Worm (Caenorhabditis elegans) whole organism, mixed stage, embryonic: ENCODE results near the gene garr-1.
A peak's percentile ranks its signal among the peaks of the same experiment; 100 is the strongest.

Source experiments
- M03D4.4 ChIP-seq: sonication (generic microtip); optimal IDR thresholded peaks from 2 replicates; lab custom pipeline; 2017; ENCODE audit warnings: mild to moderate bottlenecking, missing genetic modification characterization, missing compliant biosample characterization
- bed-3 ChIP-seq: fragments of 200-800 bp; sonication (Bioruptor generic); optimal IDR thresholded peaks from 3 replicates; lab custom pipeline; 2018; ENCODE audit warnings: mild to moderate bottlenecking, missing genetic modification characterization, moderate library complexity, missing compliant biosample characterization
- blmp-1 ChIP-seq: fragments of 150-350 bp; optimal IDR thresholded peaks from 2 replicates; lab custom pipeline; 2014; ENCODE audit warnings: missing biosample characterization, missing genetic modification characterization
- ceh-39 ChIP-seq: fragments of 150-350 bp; optimal IDR thresholded peaks from 2 replicates; lab custom pipeline; 2014; ENCODE audit warnings: missing biosample characterization, missing genetic modification characterization
- ceh-43 ChIP-seq: fragments of 200-800 bp; sonication (Bioruptor generic); optimal IDR thresholded peaks from 2 replicates; lab custom pipeline; 2018; ENCODE audit warnings: mild to moderate bottlenecking, missing genetic modification characterization, moderate library complexity, missing compliant biosample characterization
- ceh-83 ChIP-seq: fragments of 200-800 bp; sonication (Bioruptor generic); optimal IDR thresholded peaks from 2 replicates; lab custom pipeline; 2018; ENCODE audit warnings: mild to moderate bottlenecking, missing genetic modification characterization, missing compliant biosample characterization
- ces-1 ChIP-seq: fragments of 150-350 bp; optimal IDR thresholded peaks from 2 replicates; lab custom pipeline; 2014; ENCODE audit warnings: missing biosample characterization, missing genetic modification reagents, missing genetic modification characterization
- cnd-1 ChIP-seq: fragments of 200-800 bp; sonication (Bioruptor generic); optimal IDR thresholded peaks from 2 replicates; lab custom pipeline; 2018; ENCODE audit warnings: mild to moderate bottlenecking, missing genetic modification characterization, missing compliant biosample characterization
- drap-1 ChIP-seq: fragments of 200-800 bp; sonication (Bioruptor generic); optimal IDR thresholded peaks from 3 replicates; lab custom pipeline; 2018; ENCODE audit warnings: mild to moderate bottlenecking, missing genetic modification characterization, missing compliant biosample characterization
- elt-1 ChIP-seq: sonication (generic microtip); optimal IDR thresholded peaks from 2 replicates; lab custom pipeline; 2017; ENCODE audit warnings: missing genetic modification characterization, mild to moderate bottlenecking, missing compliant biosample characterization, antibody characterized with exemption, moderate library complexity, borderline replicate concordance; ENCODE audit not compliant: insufficient read depth
- elt-3 ChIP-seq: fragments of 150-350 bp; optimal IDR thresholded peaks from 2 replicates; lab custom pipeline; 2014; ENCODE audit warnings: missing biosample characterization, missing genetic modification characterization
- flh-1 ChIP-seq: fragments of 200-800 bp; sonication (Bioruptor generic); optimal IDR thresholded peaks from 2 replicates; lab custom pipeline; 2018; ENCODE audit warnings: mild to moderate bottlenecking, missing genetic modification characterization, moderate library complexity, missing compliant biosample characterization
- ham-2 ChIP-seq: fragments of 200-800 bp; sonication (Bioruptor generic); optimal IDR thresholded peaks from 2 replicates; lab custom pipeline; 2018; ENCODE audit warnings: mild to moderate bottlenecking, missing genetic modification characterization, missing compliant biosample characterization
- hlh-1 ChIP-seq: fragments of 150-350 bp; optimal IDR thresholded peaks from 2 replicates; lab custom pipeline; 2014; ENCODE audit warnings: missing biosample characterization, missing genetic modification reagents, missing genetic modification characterization
- lin-13 ChIP-seq: fragments of 150-350 bp; optimal IDR thresholded peaks from 2 replicates; lab custom pipeline; 2014; ENCODE audit warnings: missing biosample characterization, missing genetic modification characterization
- lin-32 ChIP-seq: fragments of 200-800 bp; sonication (Bioruptor generic); optimal IDR thresholded peaks from 2 replicates; lab custom pipeline; 2018; ENCODE audit warnings: mild to moderate bottlenecking, missing genetic modification characterization, missing compliant biosample characterization
- lsy-2 ChIP-seq: fragments of 150-350 bp; optimal IDR thresholded peaks from 2 replicates; lab custom pipeline; 2014; ENCODE audit warnings: missing biosample characterization, missing genetic modification characterization
- mab-5 ChIP-seq: fragments of 150-350 bp; optimal IDR thresholded peaks from 2 replicates; lab custom pipeline; 2014; ENCODE audit warnings: missing biosample characterization, missing genetic modification characterization
- mep-1 ChIP-seq: fragments of 150-350 bp; optimal IDR thresholded peaks from 2 replicates; lab custom pipeline; 2017; ENCODE audit warnings: missing biosample characterization, missing genetic modification reagents, missing genetic modification characterization, inconsistent platforms
- mls-2 ChIP-seq: sonication (generic microtip); optimal IDR thresholded peaks from 2 replicates; lab custom pipeline; 2016; ENCODE audit warnings: mild to moderate bottlenecking, missing genetic modification characterization, moderate library complexity, missing compliant biosample characterization
- nhr-12 ChIP-seq: fragments of 150-350 bp; optimal IDR thresholded peaks from 2 replicates; lab custom pipeline; 2014; ENCODE audit warnings: missing biosample characterization, missing genetic modification characterization
- nhr-2 ChIP-seq: fragments of 150-350 bp; optimal IDR thresholded peaks from 2 replicates; lab custom pipeline; 2014; ENCODE audit warnings: missing biosample characterization, missing genetic modification characterization
- nhr-237 ChIP-seq: fragments of 150-350 bp; optimal IDR thresholded peaks from 2 replicates; lab custom pipeline; 2014; ENCODE audit warnings: missing biosample characterization, missing genetic modification characterization
- nhr-28 ChIP-seq: fragments of 150-350 bp; optimal IDR thresholded peaks from 2 replicates; lab custom pipeline; 2014; ENCODE audit warnings: missing biosample characterization, missing genetic modification characterization
- nhr-76 ChIP-seq: sonication (generic microtip); optimal IDR thresholded peaks from 2 replicates; lab custom pipeline; 2017; ENCODE audit warnings: missing biosample characterization, missing genetic modification characterization
- pha-4 ChIP-seq: fragments of 150-350 bp; optimal IDR thresholded peaks from 2 replicates; lab custom pipeline; 2018; ENCODE audit warnings: missing biosample characterization, missing genetic modification reagents, missing genetic modification characterization
- sem-2 ChIP-seq: fragments of 200-800 bp; sonication (Bioruptor generic); optimal IDR thresholded peaks from 2 replicates; lab custom pipeline; 2018; ENCODE audit warnings: mild to moderate bottlenecking, missing genetic modification characterization, missing compliant biosample characterization
- snpc-4 ChIP-seq: fragments of 150-350 bp; optimal IDR thresholded peaks from 2 replicates; lab custom pipeline; 2014; ENCODE audit warnings: missing biosample characterization, missing genetic modification characterization
- sptf-1 ChIP-seq: sonication (generic microtip); optimal IDR thresholded peaks from 2 replicates; lab custom pipeline; 2017; ENCODE audit warnings: mild to moderate bottlenecking, missing genetic modification characterization, moderate library complexity, missing compliant biosample characterization
- tbx-8 ChIP-seq: fragments of 200-800 bp; sonication (Bioruptor generic); optimal IDR thresholded peaks from 2 replicates; lab custom pipeline; 2018; ENCODE audit warnings: mild to moderate bottlenecking, missing genetic modification characterization, moderate library complexity, missing compliant biosample characterization
- unc-120 ChIP-seq: sonication (generic microtip); optimal IDR thresholded peaks from 2 replicates; lab custom pipeline; 2017; ENCODE audit warnings: missing genetic modification characterization, missing compliant biosample characterization; ENCODE audit not compliant: poor library complexity, severe bottlenecking
- unc-39 ChIP-seq: fragments of 150-350 bp; optimal IDR thresholded peaks from 2 replicates; lab custom pipeline; 2014; ENCODE audit warnings: missing biosample characterization, missing genetic modification characterization
- unc-62 ChIP-seq: fragments of 150-350 bp; optimal IDR thresholded peaks from 2 replicates; lab custom pipeline; 2014; ENCODE audit warnings: missing biosample characterization, missing genetic modification reagents, missing genetic modification characterization
- zip-8 ChIP-seq: fragments of 150-350 bp; optimal IDR thresholded peaks from 2 replicates; lab custom pipeline; 2014; ENCODE audit warnings: missing biosample characterization, missing genetic modification characterization
- ztf-11 ChIP-seq: fragments of 150-350 bp; optimal IDR thresholded peaks from 2 replicates; lab custom pipeline; 2014; ENCODE audit warnings: missing biosample characterization, missing genetic modification characterization

garr-1 gene

DNA sequence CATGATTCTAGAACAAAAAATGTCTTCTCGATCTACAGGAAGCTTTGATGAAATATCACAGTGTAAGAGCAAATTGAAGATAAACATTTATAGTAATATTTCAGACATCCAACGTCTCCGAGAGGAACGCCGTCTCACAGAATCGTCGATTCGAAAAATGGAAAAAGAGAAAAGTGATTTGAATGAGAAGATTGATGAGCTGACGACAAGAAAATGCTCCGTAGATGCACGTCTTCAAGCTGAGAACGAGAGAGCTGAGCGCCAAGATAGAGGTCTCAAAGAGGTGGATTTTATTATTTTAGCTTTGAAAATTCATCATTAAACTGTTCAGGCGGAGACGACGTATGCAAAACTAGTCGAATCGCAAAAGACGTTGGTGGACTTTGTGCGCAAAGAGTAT lies 37.9 kb upstream of the garr-1 start, which contains the start of gene ssna-1:
TSS of gene ssna-1 (plus strand) at position 12 of the 400 bp plus-strand sequence.
- TF ChIP-seq ceh-83 (GFP tag; lab: Kevin White, UChicago) (no peak), sem-2 (no peak), flh-1 (GFP tag; lab: Kevin White, UChicago) (no peak), nhr-12 (no peak), unc-62 (no peak), tbx-8 (GFP tag; lab: Kevin White, UChicago) (no peak), zip-8 (tag; lab: Kevin White, UChicago) (no peak), nhr-237 (tag; lab: Kevin White, UChicago) (no peak), M03D4.4 (tag; lab: Kevin White, UChicago) (no peak), elt-3 (tag; lab: Kevin White, UChicago) (no peak), nhr-28 (tag; lab: Kevin White, UChicago) (no peak), lsy-2 (tag; lab: Kevin White, UChicago) (no peak), blmp-1 (tag; lab: Kevin White, UChicago) (no peak), lin-32 (GFP tag; lab: Kevin White, UChicago) (no peak), elt-1 (tag; lab: Kevin White, UChicago) (no peak), pha-4 (tag; lab: Kevin White, UChicago) (no peak), unc-39 (tag; lab: Kevin White, UChicago) (no peak)

DNA sequence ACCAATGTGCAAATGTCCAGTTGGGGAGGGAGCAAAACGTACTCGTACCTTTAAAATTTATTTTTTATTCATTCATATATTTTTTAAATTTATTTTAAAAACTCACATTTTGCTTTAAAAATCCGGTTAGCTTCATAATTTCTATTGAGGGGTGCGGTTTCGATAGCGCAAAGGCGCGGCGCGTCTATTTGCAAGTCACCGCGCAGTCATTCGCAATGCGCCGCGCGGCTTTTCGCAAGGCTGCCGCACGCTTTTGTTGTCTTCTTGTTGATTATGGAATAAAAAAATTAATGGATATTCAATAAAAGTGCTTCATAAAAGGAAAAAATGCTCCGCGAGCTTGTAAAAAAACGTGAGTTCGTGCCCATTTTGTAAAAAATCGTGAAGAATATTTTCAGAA lies 35.7 kb upstream of the garr-1 start, which contains the start of the genes ears-2 and uncp-18:
TSS of gene ears-2 (minus strand) at position 190 of the 400 bp plus-strand sequence.
TSS of gene uncp-18 (plus strand) at position 282 of the 400 bp plus-strand sequence.
- TF ChIP-seq elt-1 (tag; lab: Kevin White, UChicago) (peak; percentile 14), ceh-39 (tag; lab: Kevin White, UChicago) (peak; percentile 83), snpc-4 (tag; lab: Kevin White, UChicago) (no peak), unc-62 (peak; percentile 42), lsy-2 (tag; lab: Kevin White, UChicago) (peak; percentile 87), lin-13 (tag; lab: Kevin White, UChicago) (peak; percentile 97), ham-2 (peak; percentile 98), ztf-11 (peak; percentile 95), drap-1 (GFP tag; lab: Kevin White, UChicago) (peak; percentile 97), unc-39 (tag; lab: Kevin White, UChicago) (peak; percentile 76), blmp-1 (tag; lab: Kevin White, UChicago) (peak; percentile 87), mep-1 (peak; percentile 96), cnd-1 (peak; percentile 98), bed-3 (peak; percentile 93), lin-32 (GFP tag; lab: Kevin White, UChicago) (peak; percentile 95), hlh-1 (tag; lab: Kevin White, UChicago) (peak; percentile 93), ceh-43 (GFP tag; lab: Kevin White, UChicago) (peak; percentile 96), nhr-2 (tag; lab: Kevin White, UChicago) (peak; percentile 58), sptf-1 (peak; percentile 99), M03D4.4 (tag; lab: Kevin White, UChicago) (peak; percentile 98), nhr-12 (peak; percentile 96), mls-2 (tag; lab: Kevin White, UChicago) (peak; percentile 99), zip-8 (tag; lab: Kevin White, UChicago) (no peak), nhr-237 (tag; lab: Kevin White, UChicago) (peak; percentile 91), pha-4 (tag; lab: Kevin White, UChicago) (peak; percentile 98), ces-1 (GFP tag; lab: Kevin White, UChicago) (peak; percentile 87), ceh-83 (GFP tag; lab: Kevin White, UChicago) (peak; percentile 98), tbx-8 (GFP tag; lab: Kevin White, UChicago) (peak; percentile 92), sem-2 (peak; percentile 92), flh-1 (GFP tag; lab: Kevin White, UChicago) (peak; percentile 93), unc-120 (tag; lab: Kevin White, UChicago) (peak; percentile 98), mab-5 (tag; lab: Kevin White, UChicago) (peak; percentile 90), nhr-28 (tag; lab: Kevin White, UChicago) (no peak), nhr-76 (tag; lab: Kevin White, UChicago) (peak; percentile 97), elt-3 (tag; lab: Kevin White, UChicago) (no peak)
- TF ChIP-seq, all 35 proteins: peak for 31

DNA sequence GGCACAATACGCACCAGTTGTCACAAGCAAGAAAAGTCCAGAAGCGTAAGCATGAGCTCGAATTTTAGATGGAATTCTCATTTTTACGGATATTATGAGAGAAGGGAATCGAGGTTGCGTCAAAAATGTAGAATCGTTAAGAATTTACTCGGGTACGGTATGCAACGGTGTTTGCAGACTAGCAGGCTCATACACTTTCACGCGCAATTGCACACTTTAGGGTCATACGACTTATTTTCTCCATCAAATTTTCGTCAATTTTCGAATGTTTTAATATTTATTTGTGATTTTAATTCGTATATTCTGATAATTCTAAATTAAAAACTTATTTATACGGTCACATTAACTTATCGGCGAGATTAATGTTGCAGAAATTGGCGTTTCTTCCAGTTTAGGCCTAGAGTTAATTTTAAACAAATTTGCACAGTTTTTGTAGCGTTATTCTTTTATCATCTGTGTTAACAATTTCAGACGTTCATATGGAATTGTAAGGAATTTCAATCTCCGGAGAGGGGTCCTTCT lies 32.5 kb upstream of the garr-1 start, which contains the start of the genes T07A9.15 and nog-1:
TSS of gene T07A9.15 (minus strand) at position 138 of the 522 bp plus-strand sequence.
TSS of gene nog-1 (plus strand) at position 472 of the 522 bp plus-strand sequence.
- TF ChIP-seq mab-5 (tag; lab: Kevin White, UChicago), result no peak
- no peak for TF ChIP-seq elt-1 (tag; lab: Kevin White, UChicago)
- TF ChIP-seq mep-1, result peak; percentile 65
- TF ChIP-seq nhr-76 (tag; lab: Kevin White, UChicago), result no peak
- TF ChIP-seq bed-3, result no peak
- TF ChIP-seq ceh-39 (tag; lab: Kevin White, UChicago), result peak; percentile 5
- no peak for TF ChIP-seq sem-2
- peak; percentile 71 for TF ChIP-seq pha-4 (tag; lab: Kevin White, UChicago)
- no peak for TF ChIP-seq ceh-43 (GFP tag; lab: Kevin White, UChicago)
- TF ChIP-seq nhr-28 (tag; lab: Kevin White, UChicago), result no peak
- TF ChIP-seq tbx-8 (GFP tag; lab: Kevin White, UChicago), result no peak
- TF ChIP-seq hlh-1 (tag; lab: Kevin White, UChicago), result no peak
- no peak for TF ChIP-seq ham-2
- peak; percentile 59 for TF ChIP-seq drap-1 (GFP tag; lab: Kevin White, UChicago)
- no peak for TF ChIP-seq mls-2 (tag; lab: Kevin White, UChicago)
- TF ChIP-seq lsy-2 (tag; lab: Kevin White, UChicago), result peak; percentile 98
- TF ChIP-seq unc-120 (tag; lab: Kevin White, UChicago), result no peak
- TF ChIP-seq nhr-12, result no peak
- no peak for TF ChIP-seq blmp-1 (tag; lab: Kevin White, UChicago)
- no peak for TF ChIP-seq ztf-11
- TF ChIP-seq elt-3 (tag; lab: Kevin White, UChicago), result no peak
- TF ChIP-seq zip-8 (tag; lab: Kevin White, UChicago), result no peak
- peak; percentile 34 for TF ChIP-seq sptf-1
- TF ChIP-seq unc-62, result no peak
- peak; percentile 58 for TF ChIP-seq nhr-237 (tag; lab: Kevin White, UChicago)
- peak; percentile 67 for TF ChIP-seq ces-1 (GFP tag; lab: Kevin White, UChicago)
- peak; percentile 13 for TF ChIP-seq lin-13 (tag; lab: Kevin White, UChicago)
